Worm (Caenorhabditis elegans) whole organism, L1 larva: ENCODE results near the gene srh-147.

ENCODE experiments used
- alr-1 ChIP-seq: fragments of 200-800 bp; sonication (Bioruptor generic); optimal IDR thresholded peaks from 2 replicates; lab custom pipeline; 2018; ENCODE audit warnings: borderline replicate concordance, mild to moderate bottlenecking, missing genetic modification characterization, missing compliant biosample characterization
- ceh-82 ChIP-seq, 3 experiments: fragments of 150-350 bp in 1 of 3; sonication (generic microtip) in 2 of 3; optimal IDR thresholded peaks; 2 replicates each; lab custom pipeline; 2014 to 2017; ENCODE audit warnings: missing biosample characterization in 3 of 3, missing genetic modification characterization in 3 of 3
- fkh-10 ChIP-seq: sonication (generic microtip); optimal IDR thresholded peaks from 2 replicates; lab custom pipeline; 2017; ENCODE audit warnings: missing biosample characterization, missing genetic modification reagents, missing genetic modification characterization
- fos-1 ChIP-seq: fragments of 150-350 bp; optimal IDR thresholded peaks from 2 replicates; lab custom pipeline; 2014; ENCODE audit warnings: missing biosample characterization, missing genetic modification characterization
- mep-1 ChIP-seq: fragments of 150-350 bp; optimal IDR thresholded peaks from 2 replicates; lab custom pipeline; 2014; ENCODE audit warnings: missing biosample characterization, missing genetic modification characterization
- nhr-47 ChIP-seq: sonication (generic microtip); optimal IDR thresholded peaks from 2 replicates; lab custom pipeline; 2016; ENCODE audit warnings: mild to moderate bottlenecking, missing genetic modification characterization, moderate library complexity, missing compliant biosample characterization
- snpc-4 ChIP-seq: fragments of 150-350 bp; optimal IDR thresholded peaks from 2 replicates; lab custom pipeline; 2014; ENCODE audit warnings: missing biosample characterization, missing genetic modification characterization
- ztf-11 ChIP-seq, 2 experiments: sonication (generic microtip); optimal IDR thresholded peaks; 2 replicates each; lab custom pipeline; 2016 to 2017; ENCODE audit warnings: missing genetic modification characterization in 2 of 2, missing biosample characterization in 1 of 2, missing compliant biosample characterization in 1 of 2
- ztf-4 ChIP-seq: fragments of 150-350 bp; optimal IDR thresholded peaks from 2 replicates; lab custom pipeline; 2014; ENCODE audit warnings: missing biosample characterization, missing genetic modification characterization

ce11 chrV:15896671-15897070 is 46.5 kb upstream of the srh-147 start, which contains the start of gene nhr-213:
- TF ChIP-seq nhr-47 (tag; lab: Kevin White, UChicago) (no peak), ztf-11 (tag; optimal IDR thresholded peaks at IDR 0.05; lab: Kevin White, UChicago) (no peak), fos-1 (tag; lab: Kevin White, UChicago) (no peak), ztf-4 (no peak), alr-1 (tag; lab: Kevin White, UChicago) (no peak), fkh-10 (GFP tag; lab: Kevin White, UChicago) (no peak), mep-1 (tag; lab: Kevin White, UChicago) (no peak), ceh-82 (tag; optimal IDR thresholded peaks at IDR 0.05; lab: Kevin White, UChicago) (no peak), snpc-4 (tag; lab: Kevin White, UChicago) (no peak)
